Worm (Caenorhabditis elegans) whole organism, early embryonic: ENCODE results near the gene sre-56.

Experiments used
- ama-1 ChIP-seq: fragments of 150-350 bp; optimal IDR thresholded peaks from 2 replicates; lab custom pipeline; 2014
- ceh-36 ChIP-seq: sonication (generic microtip); optimal IDR thresholded peaks from 2 replicates; lab custom pipeline; 2016; ENCODE audit warnings: missing genetic modification characterization, inconsistent platforms, missing compliant biosample characterization

DNA sequence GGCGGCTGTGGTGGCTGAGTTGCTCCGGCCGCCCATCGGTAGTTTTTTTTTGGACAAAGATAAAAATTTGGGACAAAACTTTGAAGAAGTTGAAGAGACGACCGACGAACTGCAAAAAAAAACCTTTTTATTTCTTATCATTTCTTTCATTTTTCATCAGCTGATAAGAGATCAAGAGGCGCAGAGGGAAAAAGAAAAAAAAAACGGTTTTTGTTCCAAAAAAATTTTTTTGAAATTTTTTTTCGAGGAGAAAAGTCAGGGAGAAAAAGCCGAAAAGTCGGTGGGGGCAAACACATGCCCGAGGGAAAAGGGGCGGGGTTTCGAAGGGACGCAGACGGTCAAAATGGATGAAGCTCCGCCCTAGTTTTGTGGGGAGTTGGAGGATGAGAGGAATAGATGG is 27.9 kb downstream of the sre-56 start, which contains the start of gene ras-1:
- no peak for TF ChIP-seq ceh-36
- no peak for TF ChIP-seq ama-1 (lab: Kevin White, UChicago)
